Worm (Caenorhabditis elegans) whole organism, L1 larva: ENCODE data around the gene dgk-2.
A peak's percentile ranks its signal among the peaks of the same experiment; 100 is the strongest.

Source experiments
- C04F5.9 ChIP-seq: sonication (generic microtip); optimal IDR thresholded peaks from 2 replicates; lab custom pipeline; 2016; ENCODE audit warnings: missing genetic modification characterization, missing compliant biosample characterization
- F16B12.6 ChIP-seq: fragments of 150-350 bp; optimal IDR thresholded peaks from 2 replicates; lab custom pipeline; 2014; ENCODE audit warnings: missing biosample characterization, missing genetic modification characterization
- Y116A8C.19 ChIP-seq: sonication (generic microtip); optimal IDR thresholded peaks from 2 replicates; lab custom pipeline; 2016; ENCODE audit warnings: missing compliant biosample characterization, missing genetic modification characterization, borderline replicate concordance
- aha-1 ChIP-seq: fragments of 150-350 bp; optimal IDR thresholded peaks from 2 replicates; lab custom pipeline; 2014; ENCODE audit warnings: missing biosample characterization, missing genetic modification characterization
- alr-1 ChIP-seq: fragments of 200-800 bp; sonication (Bioruptor generic); optimal IDR thresholded peaks from 2 replicates; lab custom pipeline; 2018; ENCODE audit warnings: borderline replicate concordance, mild to moderate bottlenecking, missing genetic modification characterization, missing compliant biosample characterization
- ama-1 ChIP-seq: fragments of 150-350 bp; optimal IDR thresholded peaks from 2 replicates; lab custom pipeline; 2014
- blmp-1 ChIP-seq: fragments of 150-350 bp; optimal IDR thresholded peaks from 2 replicates; lab custom pipeline; 2014; ENCODE audit warnings: missing biosample characterization, missing genetic modification characterization
- ceh-63 ChIP-seq: fragments of 200-800 bp; sonication (Bioruptor generic); optimal IDR thresholded peaks from 2 replicates; lab custom pipeline; 2018; ENCODE audit warnings: mild to moderate bottlenecking, missing genetic modification characterization, missing compliant biosample characterization
- ceh-82 ChIP-seq, 3 experiments: fragments of 150-350 bp in 1 of 3; sonication (generic microtip) in 2 of 3; optimal IDR thresholded peaks; 2 replicates each; lab custom pipeline; 2014 to 2017; ENCODE audit warnings: missing biosample characterization in 3 of 3, missing genetic modification characterization in 3 of 3
- ceh-88 ChIP-seq: fragments of 200-800 bp; sonication (Bioruptor generic); IDR thresholded peaks from 2 replicates; pipeline ENCODE4 v1.3.6; 2022; ENCODE audit warnings: missing genetic modification characterization, missing compliant biosample characterization
- ces-1 ChIP-seq: fragments of 150-350 bp; optimal IDR thresholded peaks from 2 replicates; lab custom pipeline; 2014; ENCODE audit warnings: missing biosample characterization, missing genetic modification reagents, missing genetic modification characterization
- dpl-1 ChIP-seq, 3 experiments: fragments of 150-350 bp in 2 of 3; sonication (generic microtip) in 1 of 3; optimal IDR thresholded peaks; 2 replicates each; lab custom pipeline; 2014 to 2017; ENCODE audit warnings: missing biosample characterization in 3 of 3, missing genetic modification characterization in 3 of 3, missing genetic modification reagents in 3 of 3
- dsc-1 ChIP-seq: sonication (generic microtip); optimal IDR thresholded peaks from 2 replicates; lab custom pipeline; 2016; ENCODE audit warnings: mild to moderate bottlenecking, missing genetic modification characterization, missing compliant biosample characterization
- efl-1 ChIP-seq, 4 experiments: fragments of 150-350 bp; optimal IDR thresholded peaks in 3 of 4; peaks in 1 of 4; 1 replicate in 1 of 4; 2 replicates in 3 of 4; lab custom pipeline; 2014; ENCODE audit warnings: missing biosample characterization in 2 of 4, missing genetic modification characterization in 2 of 4, missing genetic modification reagents in 2 of 4
- efl-3 ChIP-seq: fragments of 200-800 bp; sonication (Bioruptor generic); optimal IDR thresholded peaks from 2 replicates; lab custom pipeline; 2018; ENCODE audit warnings: mild to moderate bottlenecking, missing genetic modification characterization, missing compliant biosample characterization
- elt-2 ChIP-seq: sonication (generic microtip); optimal IDR thresholded peaks from 2 replicates; lab custom pipeline; 2016; ENCODE audit warnings: missing genetic modification characterization, mild to moderate bottlenecking, inconsistent platforms, missing compliant biosample characterization, missing genetic modification reagents
- elt-3 ChIP-seq, 6 experiments: fragments of 150-350 bp in 1 of 6; sonication (generic microtip); optimal IDR thresholded peaks; 2 replicates each; lab custom pipeline; 2017 to 2018; ENCODE audit warnings: missing biosample characterization in 6 of 6, missing genetic modification characterization in 6 of 6, inconsistent platforms in 1 of 6
- fkh-10 ChIP-seq: sonication (generic microtip); optimal IDR thresholded peaks from 2 replicates; lab custom pipeline; 2017; ENCODE audit warnings: missing biosample characterization, missing genetic modification reagents, missing genetic modification characterization
- fkh-8 ChIP-seq: sonication (generic microtip); optimal IDR thresholded peaks from 2 replicates; lab custom pipeline; 2016; ENCODE audit warnings: mild to moderate bottlenecking, missing genetic modification characterization, missing compliant biosample characterization
- hlh-4 ChIP-seq: sonication (generic microtip); optimal IDR thresholded peaks from 2 replicates; lab custom pipeline; 2016; ENCODE audit warnings: mild to moderate bottlenecking, missing genetic modification characterization, missing compliant biosample characterization
- isw-1 ChIP-seq: fragments of 200-800 bp; sonication (Bioruptor generic); IDR thresholded peaks from 2 replicates; pipeline ENCODE4 v1.3.6; 2022; ENCODE audit warnings: missing genetic modification characterization, missing compliant biosample characterization
- jun-1 ChIP-seq: fragments of 150-350 bp; optimal IDR thresholded peaks from 2 replicates; lab custom pipeline; 2014; ENCODE audit warnings: missing biosample characterization, missing genetic modification reagents, missing genetic modification characterization
- lin-14 ChIP-seq: fragments of 200-800 bp; sonication (Bioruptor generic); optimal IDR thresholded peaks from 2 replicates; lab custom pipeline; 2018; ENCODE audit warnings: mild to moderate bottlenecking, missing genetic modification characterization, moderate library complexity, missing compliant biosample characterization
- lsy-2 ChIP-seq, 2 experiments: fragments of 150-350 bp; optimal IDR thresholded peaks; 2 replicates each; lab custom pipeline; 2014; ENCODE audit warnings: missing biosample characterization in 2 of 2, missing genetic modification characterization in 2 of 2
- mdl-1 ChIP-seq, 2 experiments: fragments of 150-350 bp; optimal IDR thresholded peaks; 2 replicates each; lab custom pipeline; 2014 to 2017; ENCODE audit warnings: missing biosample characterization in 2 of 2, missing genetic modification characterization in 2 of 2, inconsistent platforms in 1 of 2
- mep-1 ChIP-seq: fragments of 150-350 bp; optimal IDR thresholded peaks from 2 replicates; lab custom pipeline; 2014; ENCODE audit warnings: missing biosample characterization, missing genetic modification characterization
- nhr-19 ChIP-seq: fragments of 200-800 bp; sonication (Bioruptor generic); conservative IDR thresholded peaks from 2 replicates; pipeline ENCODE4 v1.3.6; 2022; ENCODE audit warnings: missing genetic modification characterization, missing compliant biosample characterization
- nhr-20 ChIP-seq: sonication (generic microtip); optimal IDR thresholded peaks from 2 replicates; lab custom pipeline; 2016; ENCODE audit warnings: mild to moderate bottlenecking, missing genetic modification characterization, missing compliant biosample characterization
- nhr-28 ChIP-seq: fragments of 150-350 bp; optimal IDR thresholded peaks from 2 replicates; lab custom pipeline; 2014; ENCODE audit warnings: missing biosample characterization, missing genetic modification characterization
- nhr-47 ChIP-seq: sonication (generic microtip); optimal IDR thresholded peaks from 2 replicates; lab custom pipeline; 2016; ENCODE audit warnings: mild to moderate bottlenecking, missing genetic modification characterization, moderate library complexity, missing compliant biosample characterization
- nhr-71 ChIP-seq: sonication (generic microtip); optimal IDR thresholded peaks from 2 replicates; lab custom pipeline; 2016; ENCODE audit warnings: mild to moderate bottlenecking, missing genetic modification characterization, moderate library complexity, missing compliant biosample characterization
- nhr-84 ChIP-seq: sonication (generic microtip); optimal IDR thresholded peaks from 2 replicates; lab custom pipeline; 2017; ENCODE audit warnings: missing biosample characterization, missing genetic modification characterization
- nhr-85 ChIP-seq: sonication (generic microtip); peaks from one replicate; lab custom pipeline; 2016; ENCODE audit warnings: missing genetic modification characterization, inconsistent platforms, missing compliant biosample characterization
- nhr-90 ChIP-seq: sonication (generic microtip); optimal IDR thresholded peaks from 2 replicates; lab custom pipeline; 2016; ENCODE audit warnings: mild to moderate bottlenecking, missing genetic modification characterization, missing compliant biosample characterization; ENCODE audit not compliant: poor library complexity
- rnt-1 ChIP-seq: sonication (generic microtip); optimal IDR thresholded peaks from 2 replicates; lab custom pipeline; 2016; ENCODE audit warnings: mild to moderate bottlenecking, missing genetic modification characterization, moderate library complexity, missing compliant biosample characterization
- snu-23 ChIP-seq: sonication (generic microtip); optimal IDR thresholded peaks from 2 replicates; lab custom pipeline; 2016; ENCODE audit warnings: missing genetic modification characterization, missing compliant biosample characterization
- sptf-1 ChIP-seq: fragments of 150-350 bp; optimal IDR thresholded peaks from 2 replicates; lab custom pipeline; 2014; ENCODE audit warnings: missing biosample characterization, missing genetic modification characterization
- swsn-7 ChIP-seq: sonication (generic microtip); optimal IDR thresholded peaks from 2 replicates; lab custom pipeline; 2016; ENCODE audit warnings: missing genetic modification characterization, missing compliant biosample characterization
- unc-130 ChIP-seq: fragments of 150-350 bp; optimal IDR thresholded peaks from 2 replicates; lab custom pipeline; 2017; ENCODE audit warnings: missing biosample characterization, missing genetic modification characterization, inconsistent platforms
- unc-30 ChIP-seq: sonication (generic microtip); optimal IDR thresholded peaks from 2 replicates; lab custom pipeline; 2017; ENCODE audit warnings: missing biosample characterization, missing genetic modification characterization
- unc-62 ChIP-seq: fragments of 150-350 bp; optimal IDR thresholded peaks from 2 replicates; lab custom pipeline; 2014; ENCODE audit warnings: missing biosample characterization, missing genetic modification reagents, missing genetic modification characterization
- unc-98 ChIP-seq: fragments of 200-800 bp; sonication (Bioruptor generic); IDR thresholded peaks from 2 replicates; pipeline ENCODE4 v1.3.6; 2022; ENCODE audit warnings: missing genetic modification characterization, missing compliant biosample characterization
- vab-15 ChIP-seq: sonication (generic microtip); optimal IDR thresholded peaks from 2 replicates; lab custom pipeline; 2017; ENCODE audit warnings: missing genotype, mild to moderate bottlenecking, missing genetic modification characterization, missing compliant biosample characterization
- zip-4 ChIP-seq: fragments of 200-800 bp; sonication (Bioruptor generic); optimal IDR thresholded peaks from 2 replicates; lab custom pipeline; 2018; ENCODE audit warnings: mild to moderate bottlenecking, missing genetic modification characterization, moderate library complexity, missing compliant biosample characterization

The dgk-2 gene

ce11 chrX:4523887-4524350 is 19.7 kb upstream of the dgk-2 start, which contains the start of gene pdi-2 (continued):
- TF ChIP-seq alr-1 (tag; lab: Kevin White, UChicago): no peak
- TF ChIP-seq lsy-2 (tag; optimal IDR thresholded peaks at IDR 0.05; lab: Kevin White, UChicago): peak; percentile 83 to 89
- peak in 4 of 6 experiments; percentile 4 to 75 (median 46) for TF ChIP-seq elt-3 (tag; optimal IDR thresholded peaks at IDR 0.05; lab: Kevin White, UChicago)
- peak; percentile 26 for TF ChIP-seq F16B12.6 (tag; lab: Kevin White, UChicago)
- no peak for TF ChIP-seq unc-98 (GFP tag; lab: Robert Waterston, UW)
- TF ChIP-seq aha-1 (tag; lab: Kevin White, UChicago): peak; percentile 61
- TF ChIP-seq nhr-19 (GFP tag; lab: Robert Waterston, UW): peak; percentile 87
- TF ChIP-seq unc-62 (GFP tag; lab: Kevin White, UChicago): no peak
- peak; percentile 39 for TF ChIP-seq zip-4
- TF ChIP-seq fkh-10 (GFP tag; lab: Kevin White, UChicago): peak; percentile 53
- no peak for TF ChIP-seq unc-30
- no peak for TF ChIP-seq ceh-88 (GFP tag; lab: Robert Waterston, UW)
- TF ChIP-seq vab-15 (tag; lab: Kevin White, UChicago): no peak
- peak; percentile 61 for TF ChIP-seq isw-1 (GFP tag; lab: Robert Waterston, UW)
- no peak for TF ChIP-seq ces-1 (GFP tag; lab: Kevin White, UChicago)
- TF ChIP-seq elt-2: peak; percentile 61
- TF ChIP-seq Y116A8C.19: no peak
- peak; percentile 72 for TF ChIP-seq nhr-20
- TF ChIP-seq hlh-4 (tag; lab: Kevin White, UChicago): no peak
- peak; percentile 39 to 54 for TF ChIP-seq efl-1 (optimal IDR thresholded peaks at IDR 0.05; lab: Kevin White, UChicago)
- peak; percentile 5 to 89 for TF ChIP-seq efl-1 (GFP tag; optimal IDR thresholded peaks at IDR 0.05 in 1 of 2; lab: Kevin White, UChicago)
- TF ChIP-seq blmp-1 (tag; lab: Kevin White, UChicago): peak; percentile 92
- TF ChIP-seq nhr-90 (tag; lab: Kevin White, UChicago): peak; percentile 80
- peak; percentile 69 for TF ChIP-seq ama-1 (lab: Kevin White, UChicago)
- TF ChIP-seq unc-130 (tag; lab: Kevin White, UChicago): no peak
- TF ChIP-seq ceh-82 (tag; optimal IDR thresholded peaks at IDR 0.05; lab: Kevin White, UChicago): peak; percentile 43 to 85 (median 60)
- TF ChIP-seq nhr-71 (tag; lab: Kevin White, UChicago): peak; percentile 81
- TF ChIP-seq sptf-1 (tag; lab: Kevin White, UChicago): no peak
- TF ChIP-seq fkh-8 (tag; lab: Kevin White, UChicago): peak; percentile 72
- peak; percentile 97 for TF ChIP-seq lin-14 (GFP tag; lab: Kevin White, UChicago)
- no peak for TF ChIP-seq nhr-84 (tag; lab: Kevin White, UChicago)
- peak; percentile 23 to 39 (median 32) for TF ChIP-seq dpl-1 (GFP tag; optimal IDR thresholded peaks at IDR 0.05; lab: Kevin White, UChicago)
- TF ChIP-seq jun-1: peak; percentile 37
- TF ChIP-seq, all 84 proteins: peak for 47

- no peak for TF ChIP-seq ceh-82 (tag; optimal IDR thresholded peaks at IDR 0.05; lab: Kevin White, UChicago)
- TF ChIP-seq swsn-7: no peak
- TF ChIP-seq nhr-47 (tag; lab: Kevin White, UChicago): no peak
- no peak for TF ChIP-seq elt-2
- no peak for TF ChIP-seq lin-14 (GFP tag; lab: Kevin White, UChicago)
- no peak for TF ChIP-seq dsc-1 (tag; lab: Kevin White, UChicago)
- TF ChIP-seq unc-130 (tag; lab: Kevin White, UChicago): no peak
Measured at ce11 chrX:4523315-4523714, 19.1 kb upstream of the dgk-2 start.

- TF ChIP-seq ceh-63 (GFP tag; lab: Kevin White, UChicago) (no peak), unc-98 (GFP tag; lab: Robert Waterston, UW) (no peak), nhr-47 (tag; lab: Kevin White, UChicago) (peak; percentile 43), lsy-2 (tag; optimal IDR thresholded peaks at IDR 0.05; lab: Kevin White, UChicago) (peak in 1 of 2 experiments; percentile 1), nhr-90 (tag; lab: Kevin White, UChicago) (peak; percentile 30), rnt-1 (tag; lab: Kevin White, UChicago) (peak; percentile 3), nhr-20 (peak; percentile 28), nhr-85 (tag; lab: Kevin White, UChicago) (peak; percentile 90), efl-3 (no peak), C04F5.9 (tag; lab: Kevin White, UChicago) (no peak), elt-3 (tag; optimal IDR thresholded peaks at IDR 0.05; lab: Kevin White, UChicago) (peak in 2 of 6 experiments; percentile 19 to 61), unc-130 (tag; lab: Kevin White, UChicago) (no peak), mdl-1 (tag; optimal IDR thresholded peaks at IDR 0.05; lab: Kevin White, UChicago) (peak in 1 of 2 experiments; percentile 19), nhr-71 (tag; lab: Kevin White, UChicago) (peak; percentile 44), nhr-28 (tag; lab: Kevin White, UChicago) (no peak), snu-23 (GFP tag; lab: Kevin White, UChicago) (peak; percentile 38), zip-4 (peak; percentile 61), ces-1 (GFP tag; lab: Kevin White, UChicago) (no peak), mep-1 (tag; lab: Kevin White, UChicago) (peak; percentile 26)
Measured at ce11 chrX:4521837-4522816, 17.9 kb upstream of the dgk-2 start, which contains the start of gene C07A12.7. C07A12.7 (minus strand) TSS chrX:4522144.
